Worm (Caenorhabditis elegans) whole organism, early embryonic: ENCODE data around the gene K03A11.5.

ENCODE experiments used
- B0310.2 ChIP-seq: sonication (generic microtip); optimal IDR thresholded peaks from 2 replicates; lab custom pipeline; 2016; ENCODE audit warnings: mild to moderate bottlenecking, missing genetic modification characterization, missing compliant biosample characterization
- F13C5.2 ChIP-seq: sonication (generic microtip); optimal IDR thresholded peaks from 2 replicates; lab custom pipeline; 2017; ENCODE audit warnings: mild to moderate bottlenecking, missing genetic modification characterization, inconsistent platforms, missing compliant biosample characterization
- aly-1 ChIP-seq: sonication (generic microtip); optimal IDR thresholded peaks from 2 replicates; lab custom pipeline; 2016; ENCODE audit warnings: missing genetic modification characterization, missing compliant biosample characterization
- ama-1 ChIP-seq: fragments of 150-350 bp; optimal IDR thresholded peaks from 2 replicates; lab custom pipeline; 2014
- ceh-13 ChIP-seq: fragments of 200-800 bp; sonication (Bioruptor generic); optimal IDR thresholded peaks from 2 replicates; lab custom pipeline; 2018; ENCODE audit warnings: mild to moderate bottlenecking, missing genetic modification characterization, missing compliant biosample characterization
- flt-1 ChIP-seq: fragments of 200-800 bp; sonication (Bioruptor generic); IDR thresholded peaks from 2 replicates; pipeline ENCODE4 v1.3.6; 2022; ENCODE audit warnings: missing genetic modification characterization, missing compliant biosample characterization
- hmbx-1 ChIP-seq: sonication (generic microtip); optimal IDR thresholded peaks from 2 replicates; lab custom pipeline; 2016; ENCODE audit warnings: mild to moderate bottlenecking, missing genetic modification characterization, missing compliant biosample characterization
- hnd-1 ChIP-seq: sonication (generic microtip); optimal IDR thresholded peaks from 2 replicates; lab custom pipeline; 2016; ENCODE audit warnings: missing genetic modification characterization, missing compliant biosample characterization
- pes-1 ChIP-seq: fragments of 200-800 bp; sonication (Bioruptor generic); IDR thresholded peaks from 2 replicates; pipeline ENCODE4 v1.3.6; 2022; ENCODE audit warnings: missing genetic modification reagents, missing genetic modification characterization, missing compliant biosample characterization
- sea-1 ChIP-seq: fragments of 200-800 bp; sonication (Bioruptor generic); conservative IDR thresholded peaks from 2 replicates; pipeline ENCODE4 v1.3.6; 2022; ENCODE audit warnings: missing genetic modification characterization, missing compliant biosample characterization
- tbx-37 ChIP-seq: fragments of 200-800 bp; sonication (Bioruptor generic); conservative IDR thresholded peaks from 2 replicates; pipeline ENCODE4 v1.3.6; 2022; ENCODE audit warnings: missing genetic modification reagents, missing genetic modification characterization, missing compliant biosample characterization
- tra-4 ChIP-seq: sonication (generic microtip); optimal IDR thresholded peaks from 2 replicates; lab custom pipeline; 2017; ENCODE audit warnings: missing genetic modification characterization, missing compliant biosample characterization

DNA sequence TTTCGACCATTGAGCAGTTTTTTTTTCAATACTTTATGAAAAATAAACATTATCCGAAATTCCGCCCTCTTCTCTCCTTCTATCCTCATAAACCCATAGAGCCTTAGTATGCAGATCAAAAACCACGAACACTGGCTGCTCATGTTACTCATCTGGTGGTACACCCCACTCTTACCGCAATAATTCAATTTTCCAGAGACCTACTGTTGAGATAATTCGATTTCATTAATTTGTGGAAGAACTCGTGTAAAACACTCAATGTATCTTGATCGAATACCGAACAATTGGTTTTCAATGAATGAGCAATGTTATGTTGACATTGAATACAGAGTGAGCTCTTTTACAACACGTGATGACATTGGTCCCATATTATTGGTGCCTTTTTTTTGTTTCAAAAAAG, 41.9 kb upstream of the K03A11.5 start:
- no peak for TF ChIP-seq flt-1 (GFP tag; lab: Robert Waterston, UW)
- TF ChIP-seq tbx-37 (GFP tag; lab: Robert Waterston, UW): no peak
- TF ChIP-seq tra-4 (tag; lab: Kevin White, UChicago): no peak
- TF ChIP-seq B0310.2 (tag; lab: Kevin White, UChicago): no peak
- no peak for TF ChIP-seq ama-1
- TF ChIP-seq F13C5.2 (tag; lab: Kevin White, UChicago): no peak
- no peak for TF ChIP-seq hmbx-1 (tag; lab: Kevin White, UChicago)
- no peak for TF ChIP-seq ceh-13 (GFP tag; lab: Kevin White, UChicago)
- TF ChIP-seq aly-1 (tag; lab: Kevin White, UChicago): no peak
- TF ChIP-seq pes-1 (GFP tag; lab: Robert Waterston, UW): no peak
- no peak for TF ChIP-seq hnd-1 (tag; lab: Kevin White, UChicago)
- no peak for TF ChIP-seq sea-1
